Fruit fly (Drosophila melanogaster) whole organism, embryonic: ENCODE data around the gene CG10132.

Source experiments
- Asciz ChIP-seq: fragments of 200-800 bp; sonication (Bioruptor generic); optimal IDR thresholded peaks from 2 replicates; lab custom pipeline; 2017; ENCODE audit warnings: missing biosample characterization, mild to moderate bottlenecking, missing genetic modification characterization, missing genetic modification reagents
- Atf3 ChIP-seq: fragments of 200-800 bp; sonication (Bioruptor generic); optimal IDR thresholded peaks from 3 replicates; lab custom pipeline; 2016; ENCODE audit warnings: missing biosample characterization, missing genetic modification characterization
- Awh ChIP-seq: fragments of 200-800 bp; sonication (Bioruptor generic); IDR thresholded peaks from 2 replicates; pipeline ENCODE4, ENCODE4 v1.3.6; 2022; ENCODE audit warnings: missing biosample characterization, missing genetic modification characterization
- BEAF-32 ChIP-seq: fragments of 200-800 bp; sonication (Bioruptor generic); optimal IDR thresholded peaks from 3 replicates; lab custom pipeline; 2017; ENCODE audit warnings: missing biosample characterization, missing genetic modification characterization, mild to moderate bottlenecking, moderate library complexity, missing genetic modification reagents
- Bgb ChIP-seq: fragments of 200-800 bp; sonication (Bioruptor generic); IDR thresholded peaks from 2 replicates; pipeline ENCODE4 v1.3.6; 2022; ENCODE audit warnings: missing biosample characterization, missing genetic modification characterization; ENCODE audit not compliant: partially characterized antibody
- C15 ChIP-seq: fragments of 200-800 bp; sonication (Bioruptor generic); IDR thresholded peaks from 3 replicates; pipeline ENCODE4 v1.3.6; 2022; ENCODE audit warnings: missing biosample characterization, missing genetic modification characterization
- CG10321 ChIP-seq: fragments of 200-800 bp; sonication (Bioruptor generic); IDR thresholded peaks from 2 replicates; pipeline ENCODE4 v1.3.6; 2022; ENCODE audit warnings: missing biosample characterization, missing genetic modification characterization
- CG10543 ChIP-seq: fragments of 200-800 bp; sonication (Bioruptor generic); optimal IDR thresholded peaks from 3 replicates; lab custom pipeline; 2017; ENCODE audit warnings: missing biosample characterization, mild to moderate bottlenecking, missing genetic modification characterization, moderate library complexity
- CG11247 ChIP-seq: fragments of 200-800 bp; sonication (Bioruptor generic); IDR thresholded peaks from 2 replicates; pipeline ENCODE4 v1.3.6; 2022; ENCODE audit warnings: missing biosample characterization, missing genetic modification characterization
- CG13287 ChIP-seq: fragments of 200-800 bp; sonication (Bioruptor generic); IDR thresholded peaks from 2 replicates; pipeline ENCODE4 v1.3.6; 2022; ENCODE audit warnings: missing biosample characterization, missing genetic modification characterization; ENCODE audit not compliant: partially characterized antibody
- CG13296 ChIP-seq: fragments of 200-800 bp; sonication (Bioruptor generic); optimal IDR thresholded peaks from 3 replicates; lab custom pipeline; 2018; ENCODE audit warnings: missing biosample characterization, mild to moderate bottlenecking, missing genetic modification characterization
- CG13624 ChIP-seq: fragments of 200-800 bp; sonication (Bioruptor generic); optimal IDR thresholded peaks from 2 replicates; lab custom pipeline; 2016; ENCODE audit warnings: missing biosample characterization, missing genetic modification characterization
- CG13894 ChIP-seq: fragments of 200-800 bp; sonication (Bioruptor generic); optimal IDR thresholded peaks from 3 replicates; lab custom pipeline; 2018; ENCODE audit warnings: missing biosample characterization, mild to moderate bottlenecking, missing genetic modification characterization, moderate library complexity
- CG14050 ChIP-seq: fragments of 200-800 bp; sonication (Bioruptor generic); IDR thresholded peaks from 3 replicates; pipeline ENCODE4 v1.3.6; 2022; ENCODE audit warnings: missing biosample characterization, missing genetic modification characterization
- CG1602 ChIP-seq: fragments of 200-800 bp; sonication (Bioruptor generic); optimal IDR thresholded peaks from 3 replicates; lab custom pipeline; 2016; ENCODE audit warnings: missing biosample characterization, missing genetic modification characterization
- CG1647 ChIP-seq: fragments of 200-800 bp; sonication (Bioruptor generic); optimal IDR thresholded peaks from 3 replicates; lab custom pipeline; 2016; ENCODE audit warnings: missing biosample characterization, missing genetic modification characterization
- CG17802 ChIP-seq: fragments of 200-800 bp; sonication (Bioruptor generic); optimal IDR thresholded peaks from 2 replicates; lab custom pipeline; 2018; ENCODE audit warnings: missing biosample characterization, mild to moderate bottlenecking, missing genetic modification characterization, moderate library complexity
- CG31388 ChIP-seq: fragments of 200-800 bp; sonication (Bioruptor generic); optimal IDR thresholded peaks from 2 replicates; lab custom pipeline; 2016; ENCODE audit warnings: missing biosample characterization, missing genetic modification characterization
- CG34224 ChIP-seq: fragments of 200-800 bp; sonication (Bioruptor generic); IDR thresholded peaks from 3 replicates; pipeline ENCODE4 v1.3.6; 2022; ENCODE audit warnings: missing biosample characterization, missing genetic modification characterization; ENCODE audit not compliant: partially characterized antibody
- CG34422 ChIP-seq: fragments of 200-800 bp; sonication (Bioruptor generic); IDR thresholded peaks from 3 replicates; pipeline ENCODE4 v1.3.6; 2022; ENCODE audit warnings: missing biosample characterization, missing genetic modification characterization
- CG4360 ChIP-seq: fragments of 200-800 bp; sonication (Bioruptor generic); IDR thresholded peaks from 2 replicates; pipeline ENCODE4 v1.3.6; 2022; ENCODE audit warnings: missing biosample characterization, missing genetic modification characterization
- CG4424 ChIP-seq: fragments of 200-800 bp; sonication (Bioruptor generic); optimal IDR thresholded peaks from 3 replicates; lab custom pipeline; 2016; ENCODE audit warnings: missing biosample characterization, missing genetic modification characterization
- CG6813 ChIP-seq: fragments of 200-800 bp; sonication (Bioruptor generic); optimal IDR thresholded peaks from 2 replicates; lab custom pipeline; 2017; ENCODE audit warnings: missing biosample characterization, missing genetic modification characterization, mild to moderate bottlenecking, moderate library complexity, missing genetic modification reagents
- CG8388 ChIP-seq: fragments of 200-800 bp; sonication (Bioruptor generic); optimal IDR thresholded peaks from 2 replicates; lab custom pipeline; 2019; ENCODE audit warnings: missing biosample characterization, mild to moderate bottlenecking, missing genetic modification characterization, moderate library complexity
- CG9609 ChIP-seq: fragments of 200-800 bp; sonication (Bioruptor generic); optimal IDR thresholded peaks from 3 replicates; lab custom pipeline; 2016; ENCODE audit warnings: missing biosample characterization, missing genetic modification characterization
- Dek ChIP-seq: fragments of 200-800 bp; sonication (Bioruptor generic); optimal IDR thresholded peaks from 3 replicates; lab custom pipeline; 2019; ENCODE audit warnings: missing biosample characterization, mild to moderate bottlenecking, missing genetic modification characterization, moderate library complexity
- Doc2 ChIP-seq: fragments of 200-800 bp; sonication (Bioruptor generic); IDR thresholded peaks from 2 replicates; pipeline ENCODE4 v1.3.6; 2022; ENCODE audit warnings: missing biosample characterization, missing genetic modification characterization
- Hr39 ChIP-seq: fragments of >200 bp; optimal IDR thresholded peaks from 2 replicates; lab custom pipeline; 2017
- Jarid2 ChIP-seq: fragments of 200-800 bp; sonication (Bioruptor generic); optimal IDR thresholded peaks from 3 replicates; lab custom pipeline; 2017; ENCODE audit warnings: mild to moderate bottlenecking, missing biosample characterization, missing genetic modification reagents, missing genetic modification characterization
- Mad ChIP-seq: fragments of 200-800 bp; sonication (Bioruptor generic); optimal IDR thresholded peaks from 2 replicates; lab custom pipeline; 2016; ENCODE audit warnings: missing biosample characterization, missing genetic modification characterization
- NC2α ChIP-seq: fragments of 200-800 bp; sonication (Bioruptor generic); optimal IDR thresholded peaks from 2 replicates; lab custom pipeline; 2016; ENCODE audit warnings: missing biosample characterization, missing genetic modification characterization
- NFAT ChIP-seq: fragments of 200-800 bp; sonication (Bioruptor generic); IDR thresholded peaks from 2 replicates; pipeline ENCODE4 v1.3.6; 2022; ENCODE audit warnings: missing biosample characterization, missing genetic modification characterization
- Nf-YB ChIP-seq: fragments of 200-800 bp; sonication (Bioruptor generic); optimal IDR thresholded peaks from 3 replicates; lab custom pipeline; 2019; ENCODE audit warnings: missing biosample characterization, mild to moderate bottlenecking, missing genetic modification characterization, moderate library complexity
- Oli ChIP-seq: fragments of 200-800 bp; sonication (Bioruptor generic); optimal IDR thresholded peaks from 2 replicates; lab custom pipeline; 2018; ENCODE audit warnings: missing biosample characterization, mild to moderate bottlenecking, missing genetic modification characterization, moderate library complexity
- Tbp ChIP-seq: fragments of >200 bp; optimal IDR thresholded peaks from 2 replicates; lab custom pipeline; 2018; ENCODE audit warnings: missing biosample characterization, missing genetic modification characterization
- Xrp1 ChIP-seq: fragments of 200-800 bp; sonication (Bioruptor generic); IDR thresholded peaks from 2 replicates; pipeline ENCODE4 v1.3.6; 2022; ENCODE audit warnings: missing biosample characterization, missing genetic modification characterization
- al ChIP-seq: fragments of 200-800 bp; sonication (Bioruptor generic); IDR thresholded peaks from 2 replicates; pipeline ENCODE4 v1.3.6; 2022; ENCODE audit warnings: missing biosample characterization, missing genetic modification characterization
- ash1 ChIP-seq: fragments of 200-800 bp; sonication (Bioruptor generic); optimal IDR thresholded peaks from 2 replicates; lab custom pipeline; 2018; ENCODE audit warnings: missing biosample characterization, mild to moderate bottlenecking, missing genetic modification characterization
- ato ChIP-seq: fragments of 200-800 bp; sonication (Bioruptor generic); IDR thresholded peaks from 2 replicates; pipeline ENCODE4 v1.3.6; 2022; ENCODE audit warnings: missing biosample characterization, missing genetic modification characterization; ENCODE audit not compliant: partially characterized antibody
- bcd ChIP-seq: fragments of 200-800 bp; sonication (Bioruptor generic); optimal IDR thresholded peaks from 2 replicates; lab custom pipeline; 2017; ENCODE audit warnings: missing biosample characterization, mild to moderate bottlenecking, missing genetic modification characterization
- crc ChIP-seq: fragments of 200-800 bp; sonication (Bioruptor generic); optimal IDR thresholded peaks from 2 replicates; lab custom pipeline; 2016; ENCODE audit warnings: missing biosample characterization, missing genetic modification characterization
- cwo ChIP-seq: fragments of 200-800 bp; sonication (Bioruptor generic); optimal IDR thresholded peaks from 3 replicates; lab custom pipeline; 2017; ENCODE audit warnings: missing biosample characterization, missing genetic modification characterization, mild to moderate bottlenecking, moderate library complexity, missing genetic modification reagents
- dan ChIP-seq: fragments of 200-800 bp; sonication (Bioruptor generic); IDR thresholded peaks from 2 replicates; pipeline ENCODE4 v1.3.6; 2022; ENCODE audit warnings: missing biosample characterization, missing genetic modification characterization
- dmrt11E ChIP-seq: fragments of 200-800 bp; sonication (Bioruptor generic); optimal IDR thresholded peaks from 3 replicates; lab custom pipeline; 2018; ENCODE audit warnings: missing biosample characterization, mild to moderate bottlenecking, missing genetic modification characterization, moderate library complexity
- ftz-f1 ChIP-seq: fragments of 200-800 bp; sonication (Bioruptor generic); optimal IDR thresholded peaks from 2 replicates; lab custom pipeline; 2016; ENCODE audit warnings: missing biosample characterization, missing genetic modification characterization
- klu ChIP-seq: fragments of 200-800 bp; sonication (Bioruptor generic); IDR thresholded peaks from 2 replicates; pipeline ENCODE4 v1.3.6; 2022; ENCODE audit warnings: missing biosample characterization, missing genetic modification characterization
- otp ChIP-seq: fragments of 200-800 bp; sonication (Bioruptor generic); IDR thresholded peaks from 3 replicates; pipeline ENCODE4, ENCODE4 v1.3.6; 2022; ENCODE audit warnings: missing biosample characterization, missing genetic modification characterization
- pb ChIP-seq: fragments of 200-800 bp; sonication (Bioruptor generic); optimal IDR thresholded peaks from 3 replicates; lab custom pipeline; 2016; ENCODE audit warnings: missing biosample characterization, missing genetic modification characterization
- pum ChIP-seq: fragments of 200-800 bp; sonication (Bioruptor generic); optimal IDR thresholded peaks from 2 replicates; lab custom pipeline; 2016; ENCODE audit warnings: missing biosample characterization, missing genetic modification characterization
- pzg ChIP-seq: fragments of 200-800 bp; sonication (Bioruptor generic); optimal IDR thresholded peaks from 3 replicates; lab custom pipeline; 2018; ENCODE audit warnings: missing biosample characterization, mild to moderate bottlenecking, missing genetic modification characterization, moderate library complexity
- row ChIP-seq: fragments of 200-800 bp; sonication (Bioruptor generic); IDR thresholded peaks from 3 replicates; pipeline ENCODE4 v1.3.6; 2022; ENCODE audit warnings: missing biosample characterization, missing genetic modification characterization
- sens-2 ChIP-seq: fragments of 200-800 bp; sonication (Bioruptor generic); IDR thresholded peaks from 2 replicates; pipeline ENCODE4 v1.3.6; 2022; ENCODE audit warnings: missing biosample characterization, missing genetic modification characterization

The CG10132 gene

DNA sequence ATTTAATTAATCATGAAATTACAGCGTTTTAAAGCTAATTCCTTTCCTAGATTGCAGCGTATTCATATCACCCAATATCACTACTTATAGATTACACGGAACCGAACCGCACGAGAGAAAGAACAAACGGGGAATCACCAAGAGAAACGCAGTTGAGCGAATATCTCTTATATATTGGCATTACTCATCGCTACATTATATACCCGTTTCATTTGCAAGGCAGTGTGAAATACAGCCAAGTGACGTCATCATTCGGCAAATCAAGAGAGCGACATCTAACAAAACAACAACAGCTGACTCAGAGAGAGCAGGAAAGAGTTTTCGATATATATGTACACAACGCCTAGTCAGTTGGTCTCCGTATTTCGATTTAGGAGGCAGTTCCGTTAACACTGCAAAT, 29.5 kb downstream of the CG10132 start, which contains the start of gene Tep4 (continued):
- TF ChIP-seq CG10321: no peak
- TF ChIP-seq NFAT (GFP tag; lab: Robert Waterston, UW): no peak
- no peak for TF ChIP-seq ftz-f1 (GFP tag; lab: Kevin White, UChicago)
- TF ChIP-seq Oli (tag; lab: Kevin White, UChicago): no peak
- no peak for TF ChIP-seq Xrp1 (GFP tag; lab: Robert Waterston, UW)
- no peak for TF ChIP-seq otp (GFP tag; lab: Robert Waterston, UW)
- no peak for TF ChIP-seq Nf-YB (GFP tag; lab: Kevin White, UChicago)
- no peak for TF ChIP-seq CG13624
- peak; percentile 29 for TF ChIP-seq CG13894 (tag; lab: Kevin White, UChicago)
- TF ChIP-seq bcd (GFP tag; lab: Kevin White, UChicago): no peak
- TF ChIP-seq dan (GFP tag; lab: Robert Waterston, UW): no peak
- no peak for TF ChIP-seq CG10543
- no peak for TF ChIP-seq CG8388
- TF ChIP-seq crc: no peak
- no peak for TF ChIP-seq CG1647 (GFP tag; lab: Kevin White, UChicago)
- no peak for TF ChIP-seq Bgb (GFP tag; lab: Robert Waterston, UW)
- TF ChIP-seq ato (GFP tag; lab: Robert Waterston, UW): no peak
- TF ChIP-seq pum (GFP tag; lab: Kevin White, UChicago): no peak
- TF ChIP-seq Tbp: no peak
- TF ChIP-seq cwo (GFP tag; lab: Kevin White, UChicago): no peak
- no peak for TF ChIP-seq CG11247
- TF ChIP-seq Awh (GFP tag; lab: Robert Waterston, UW): no peak
- TF ChIP-seq ash1 (GFP tag; lab: Kevin White, UChicago): no peak
- TF ChIP-seq CG17802 (tag; lab: Kevin White, UChicago): no peak
- no peak for TF ChIP-seq CG14050 (GFP tag; lab: Robert Waterston, UW)
- TF ChIP-seq CG4424 (GFP tag; lab: Kevin White, UChicago): no peak
- TF ChIP-seq CG31388: no peak
- TF ChIP-seq CG13296 (GFP tag; lab: Kevin White, UChicago): no peak
- TF ChIP-seq CG13287 (GFP tag; lab: Robert Waterston, UW): no peak; the same call in 1 of the 2 replicates
- no peak for TF ChIP-seq dmrt11E (tag; lab: Kevin White, UChicago)
- TF ChIP-seq pb (GFP tag; lab: Kevin White, UChicago): no peak
- TF ChIP-seq pzg (GFP tag; lab: Kevin White, UChicago): no peak
- TF ChIP-seq CG34422 (GFP tag; lab: Robert Waterston, UW): no peak
- no peak for TF ChIP-seq Jarid2 (GFP tag; lab: Kevin White, UChicago)
- no peak for TF ChIP-seq C15
- no peak for TF ChIP-seq klu
- no peak for TF ChIP-seq NC2α (GFP tag; lab: Kevin White, UChicago)
- no peak for TF ChIP-seq CG1602 (GFP tag; lab: Kevin White, UChicago)
- no peak for TF ChIP-seq BEAF-32 (GFP tag; lab: Kevin White, UChicago)
- no peak for TF ChIP-seq CG9609
- no peak for TF ChIP-seq sens-2 (GFP tag; lab: Robert Waterston, UW)
- TF ChIP-seq CG34224 (GFP tag; lab: Robert Waterston, UW): peak; percentile 36; the same call in 1 of the 3 replicates
- no peak for TF ChIP-seq Atf3 (GFP tag; lab: Kevin White, UChicago)
- no peak for TF ChIP-seq Mad (GFP tag; lab: Kevin White, UChicago)
- no peak for TF ChIP-seq al
- TF ChIP-seq Dek (tag; lab: Kevin White, UChicago): no peak
- TF ChIP-seq Hr39 (lab: Kevin White, UChicago): no peak
- no peak for TF ChIP-seq Doc2 (GFP tag; lab: Robert Waterston, UW)
- TF ChIP-seq CG4360 (GFP tag; lab: Robert Waterston, UW): no peak; the same call in 1 of the 2 replicates
- no peak for TF ChIP-seq Asciz (GFP tag; lab: Kevin White, UChicago)
- no peak for TF ChIP-seq row (GFP tag; lab: Robert Waterston, UW)
- no peak for TF ChIP-seq CG6813 (GFP tag; lab: Kevin White, UChicago)
